Worm (Caenorhabditis elegans): ENCODE data around the gene glb-4.

Gene glb-4

ce11 chrII:11111107-11111506 is at the start of gene glb-4:
Gene glb-4, minus strand, starts transcription at chrII:11111207.
- TF ChIP-seq spr-3 (GFP tag; optimal IDR thresholded peaks at IDR 0.05) (no peak), snpc-4 (tag; optimal IDR thresholded peaks at IDR 0.05) (no peak), Y105C5A.15 (GFP tag; IDR thresholded peaks at IDR 0.05) (no peak), lin-29 (GFP tag; IDR thresholded peaks at IDR 0.05) (no peak)

- peak; percentile 92 for TF ChIP-seq egl-43 (GFP tag; IDR thresholded peaks at IDR 0.05)
- TF ChIP-seq nhr-11 (tag; optimal IDR thresholded peaks at IDR 0.05) = no peak
- no peak for TF ChIP-seq zfp-2 (tag; optimal IDR thresholded peaks at IDR 0.05)
- TF ChIP-seq ctbp-1 (GFP tag; IDR thresholded peaks at IDR 0.05) = 0 out of 2 replicates have a peak, but pooled peaks have one; percentile 57
- TF ChIP-seq ceh-62 (tag; optimal IDR thresholded peaks at IDR 0.05) = no peak
- no peak for TF ChIP-seq F10B5.3 (tag; optimal IDR thresholded peaks at IDR 0.05)
- TF ChIP-seq ZK337.2 (GFP tag; IDR thresholded peaks at IDR 0.05) = peak; percentile 50; the same call in 1 of the 2 replicates
- TF ChIP-seq fos-1 (tag; optimal IDR thresholded peaks at IDR 0.05) = no peak
- peak; percentile 70 for TF ChIP-seq mes-2 (tag; optimal IDR thresholded peaks at IDR 0.05; ENCODE audit: poor library complexity, severe bottlenecking)
- TF ChIP-seq ZK546.5 (tag; optimal IDR thresholded peaks at IDR 0.05) = no peak
- TF ChIP-seq cey-2 (tag; optimal IDR thresholded peaks at IDR 0.05; ENCODE audit: borderline replicate concordance, insufficient read depth) = no peak
- TF ChIP-seq dmd-9 (GFP tag; IDR thresholded peaks at IDR 0.05) = no peak
- no peak for TF ChIP-seq nhr-41 (GFP tag; IDR thresholded peaks at IDR 0.05)
- TF ChIP-seq lin-39 (tag; optimal IDR thresholded peaks at IDR 0.05) = no peak
- no peak for TF ChIP-seq nhr-6 (tag; optimal IDR thresholded peaks at IDR 0.05)
- TF ChIP-seq spr-3 (GFP tag; optimal IDR thresholded peaks at IDR 0.05) = peak; percentile 29
- TF ChIP-seq Y75B8A.6 (GFP tag; IDR thresholded peaks at IDR 0.05) = no peak
- peak; percentile 84 for TF ChIP-seq hmg-1.1 (GFP tag; IDR thresholded peaks at IDR 0.05)
- TF ChIP-seq lin-38 (GFP tag; IDR thresholded peaks at IDR 0.05) = peak; percentile 83
- TF ChIP-seq lin-13 (GFP tag; optimal IDR thresholded peaks at IDR 0.05) = peak; percentile 30
- TF ChIP-seq zfp-3 (GFP tag; conservative IDR thresholded peaks at IDR 0.05) = no peak
- TF ChIP-seq pha-4 (GFP tag; IDR thresholded peaks at IDR 0.05) = peak; percentile 72; the same call in 1 of the 2 replicates
- no peak for TF ChIP-seq pha-4 (tag; optimal IDR thresholded peaks at IDR 0.05)
- TF ChIP-seq sdz-12 (GFP tag; optimal IDR thresholded peaks at IDR 0.05) = no peak
- TF ChIP-seq madf-9 (GFP tag; conservative IDR thresholded peaks at IDR 0.05) = peak; percentile 84
- TF ChIP-seq lir-3 (tag; optimal IDR thresholded peaks at IDR 0.05) = no peak
- no peak for TF ChIP-seq unc-39 (tag; optimal IDR thresholded peaks at IDR 0.05)
- TF ChIP-seq Y48G9A.11 (GFP tag; IDR thresholded peaks at IDR 0.05) = peak; percentile 65; the same call in 1 of the 2 replicates
- peak in 1 of 2 experiments; percentile 40 for TF ChIP-seq hif-1 (tag; optimal IDR thresholded peaks at IDR 0.05)
- TF ChIP-seq hlh-11 (tag; optimal IDR thresholded peaks at IDR 0.05) = peak; percentile 45
- peak; percentile 43 for TF ChIP-seq nhr-77 (tag; optimal IDR thresholded peaks at IDR 0.05)
- TF ChIP-seq mdt-29 (GFP tag; IDR thresholded peaks at IDR 0.05) = 0 out of 2 replicates have a peak, but pooled peaks have one; percentile 45
- TF ChIP-seq set-16 (GFP tag; IDR thresholded peaks at IDR 0.05) = no peak; the same call in 1 of the 2 replicates
- no peak for TF ChIP-seq mxl-3 (GFP tag; optimal IDR thresholded peaks at IDR 0.05)
- TF ChIP-seq daf-12 (tag; optimal IDR thresholded peaks at IDR 0.05) = no peak
- peak; percentile 3 for TF ChIP-seq T20F7.1 (GFP tag; optimal IDR thresholded peaks at IDR 0.05)
- TF ChIP-seq nhr-76 (tag; optimal IDR thresholded peaks at IDR 0.05) = no peak
- TF ChIP-seq vab-7 (GFP tag; IDR thresholded peaks at IDR 0.05) = peak; percentile 80
- peak; percentile 16 for TF ChIP-seq nhr-102 (tag; optimal IDR thresholded peaks at IDR 0.05)
- no peak for TF ChIP-seq egl-27 (tag; optimal IDR thresholded peaks at IDR 0.05)
- no peak for TF ChIP-seq zip-11 (GFP tag; IDR thresholded peaks at IDR 0.05)
- peak; percentile 47; the same call in 1 of the 2 replicates for TF ChIP-seq lin-1 (GFP tag; IDR thresholded peaks at IDR 0.05)
- TF ChIP-seq hlh-30 (tag; optimal IDR thresholded peaks at IDR 0.05; ENCODE audit: insufficient read depth) = peak; percentile 29
- TF ChIP-seq D1046.2 (GFP tag; IDR thresholded peaks at IDR 0.05) = peak; percentile 83; the same call in 1 of the 2 replicates
- TF ChIP-seq unc-62 (GFP tag; optimal IDR thresholded peaks at IDR 0.05 in 1 of 2) = peak in 1 of 2 experiments; percentile 77
- no peak for TF ChIP-seq unc-62 (tag; optimal IDR thresholded peaks at IDR 0.05)
Observed at ce11 chrII:11157660-11158059, 46.7 kb upstream of the glb-4 start.
